Fruit fly (Drosophila melanogaster) Kc167 (cell line): ENCODE results near the gene CG44098.

Experiments
- Myc ChIP-seq: fragments of >200 bp; optimal IDR thresholded peaks from 2 replicates; lab custom pipeline; 2017; ENCODE audit warnings: missing external identifiers
- Sin3A ChIP-seq: fragments of >200 bp; optimal IDR thresholded peaks from 2 replicates; lab custom pipeline; 2018; ENCODE audit warnings: missing external identifiers
- h ChIP-seq: fragments of >200 bp; optimal IDR thresholded peaks from 3 replicates; lab custom pipeline; 2018; ENCODE audit warnings: missing external identifiers
- psq ChIP-seq: fragments of >200 bp; optimal IDR thresholded peaks from 2 replicates; lab custom pipeline; 2017; ENCODE audit warnings: missing external identifiers
- ttk ChIP-seq: sonication (Bioruptor generic); optimal IDR thresholded peaks from 2 replicates; lab custom pipeline; 2017; ENCODE audit warnings: missing external identifiers

DNA sequence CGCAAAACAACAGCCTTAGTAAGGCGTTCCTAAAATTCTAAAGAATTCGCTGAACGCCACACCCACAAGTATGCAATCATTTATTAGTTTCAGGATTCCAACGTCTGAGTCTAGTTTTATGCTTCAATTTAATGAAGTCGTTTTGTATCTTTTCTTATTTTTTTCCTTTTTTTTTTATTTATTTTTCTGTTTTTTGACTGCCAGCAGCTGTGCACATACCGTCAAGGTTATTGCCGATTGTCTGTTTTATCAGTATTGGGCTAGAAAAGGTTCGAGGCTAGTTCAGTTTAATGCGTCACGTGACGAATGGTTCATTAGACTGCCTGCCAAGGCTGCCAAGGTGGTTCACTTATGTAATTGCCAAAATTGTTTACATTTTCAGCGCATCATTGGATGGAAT, 11.6 kb downstream of the CG44098 start:
- TF ChIP-seq h (lab: Kevin White, UChicago), result no peak
- no peak for TF ChIP-seq ttk (lab: Kevin White, UChicago)
- TF ChIP-seq psq (lab: Kevin White, UChicago), result no peak
- TF ChIP-seq Myc (lab: Kevin White, UChicago), result no peak
- TF ChIP-seq Sin3A, result no peak
